Worm (Caenorhabditis elegans) whole organism, L1 larva: ENCODE results near the gene oac-2.

Experiments
- C34B4.2 ChIP-seq: sonication (generic microtip); optimal IDR thresholded peaks from 2 replicates; lab custom pipeline; 2017; ENCODE audit warnings: mild to moderate bottlenecking, missing genetic modification characterization, missing compliant biosample characterization
- F16B12.6 ChIP-seq: fragments of 150-350 bp; optimal IDR thresholded peaks from 2 replicates; lab custom pipeline; 2014; ENCODE audit warnings: missing biosample characterization, missing genetic modification characterization
- ceh-63 ChIP-seq: fragments of 200-800 bp; sonication (Bioruptor generic); optimal IDR thresholded peaks from 2 replicates; lab custom pipeline; 2018; ENCODE audit warnings: mild to moderate bottlenecking, missing genetic modification characterization, missing compliant biosample characterization
- ceh-82 ChIP-seq, 3 experiments: fragments of 150-350 bp in 1 of 3; sonication (generic microtip) in 2 of 3; optimal IDR thresholded peaks; 2 replicates each; lab custom pipeline; 2014 to 2017; ENCODE audit warnings: missing biosample characterization in 3 of 3, missing genetic modification characterization in 3 of 3
- dpl-1 ChIP-seq, 3 experiments: fragments of 150-350 bp in 2 of 3; sonication (generic microtip) in 1 of 3; optimal IDR thresholded peaks; 2 replicates each; lab custom pipeline; 2014 to 2017; ENCODE audit warnings: missing biosample characterization in 3 of 3, missing genetic modification characterization in 3 of 3, missing genetic modification reagents in 3 of 3
- dsc-1 ChIP-seq: sonication (generic microtip); optimal IDR thresholded peaks from 2 replicates; lab custom pipeline; 2016; ENCODE audit warnings: mild to moderate bottlenecking, missing genetic modification characterization, missing compliant biosample characterization
- efl-1 ChIP-seq, 4 experiments: fragments of 150-350 bp; optimal IDR thresholded peaks in 3 of 4; peaks in 1 of 4; 1 replicate in 1 of 4; 2 replicates in 3 of 4; lab custom pipeline; 2014; ENCODE audit warnings: missing biosample characterization in 2 of 4, missing genetic modification characterization in 2 of 4, missing genetic modification reagents in 2 of 4
- egl-13 ChIP-seq: sonication (generic microtip); optimal IDR thresholded peaks from 2 replicates; lab custom pipeline; 2016; ENCODE audit warnings: missing genotype, missing genetic modification reagents, missing genetic modification characterization, missing compliant biosample characterization
- elt-2 ChIP-seq: sonication (generic microtip); optimal IDR thresholded peaks from 2 replicates; lab custom pipeline; 2016; ENCODE audit warnings: missing genetic modification characterization, mild to moderate bottlenecking, inconsistent platforms, missing compliant biosample characterization, missing genetic modification reagents
- ets-5 ChIP-seq: fragments of 200-800 bp; sonication (Bioruptor generic); IDR thresholded peaks from 2 replicates; pipeline ENCODE4 v1.3.6; 2022; ENCODE audit warnings: missing genetic modification characterization, missing compliant biosample characterization
- fkh-10 ChIP-seq: sonication (generic microtip); optimal IDR thresholded peaks from 2 replicates; lab custom pipeline; 2017; ENCODE audit warnings: missing biosample characterization, missing genetic modification reagents, missing genetic modification characterization
- fkh-4 ChIP-seq: sonication (generic microtip); optimal IDR thresholded peaks from 2 replicates; lab custom pipeline; 2016; ENCODE audit warnings: missing compliant biosample characterization, missing genetic modification characterization, borderline replicate concordance
- hlh-4 ChIP-seq: sonication (generic microtip); optimal IDR thresholded peaks from 2 replicates; lab custom pipeline; 2016; ENCODE audit warnings: mild to moderate bottlenecking, missing genetic modification characterization, missing compliant biosample characterization
- irx-1 ChIP-seq: sonication (generic microtip); optimal IDR thresholded peaks from 2 replicates; lab custom pipeline; 2016; ENCODE audit warnings: missing genetic modification characterization, missing compliant biosample characterization
- isw-1 ChIP-seq: fragments of 200-800 bp; sonication (Bioruptor generic); IDR thresholded peaks from 2 replicates; pipeline ENCODE4 v1.3.6; 2022; ENCODE audit warnings: missing genetic modification characterization, missing compliant biosample characterization
- lin-13 ChIP-seq: fragments of 150-350 bp; optimal IDR thresholded peaks from 2 replicates; lab custom pipeline; 2014; ENCODE audit warnings: missing biosample characterization, missing genetic modification reagents, missing genetic modification characterization
- lin-14 ChIP-seq: fragments of 200-800 bp; sonication (Bioruptor generic); optimal IDR thresholded peaks from 2 replicates; lab custom pipeline; 2018; ENCODE audit warnings: mild to moderate bottlenecking, missing genetic modification characterization, moderate library complexity, missing compliant biosample characterization
- lin-35 ChIP-seq, 2 experiments: fragments of 150-350 bp; optimal IDR thresholded peaks; 2 replicates each; lab custom pipeline; 2014; ENCODE audit warnings: missing biosample characterization in 2 of 2, missing genetic modification characterization in 2 of 2, missing genetic modification reagents in 2 of 2
- lin-39 ChIP-seq: fragments of 150-350 bp; optimal IDR thresholded peaks from 2 replicates; lab custom pipeline; 2014; ENCODE audit warnings: missing biosample characterization, missing genetic modification reagents, missing genetic modification characterization
- mdl-1 ChIP-seq, 2 experiments: fragments of 150-350 bp; optimal IDR thresholded peaks; 2 replicates each; lab custom pipeline; 2014 to 2017; ENCODE audit warnings: missing biosample characterization in 2 of 2, missing genetic modification characterization in 2 of 2, inconsistent platforms in 1 of 2
- nhr-11 ChIP-seq: fragments of 150-350 bp; optimal IDR thresholded peaks from 2 replicates; lab custom pipeline; 2014; ENCODE audit warnings: missing biosample characterization, missing genetic modification characterization
- nhr-12 ChIP-seq: sonication (generic microtip); optimal IDR thresholded peaks from 2 replicates; lab custom pipeline; 2017; ENCODE audit warnings: missing biosample characterization, missing genetic modification characterization
- nhr-20 ChIP-seq: sonication (generic microtip); optimal IDR thresholded peaks from 2 replicates; lab custom pipeline; 2016; ENCODE audit warnings: mild to moderate bottlenecking, missing genetic modification characterization, missing compliant biosample characterization
- nhr-237 ChIP-seq: fragments of 150-350 bp; optimal IDR thresholded peaks from 2 replicates; lab custom pipeline; 2014; ENCODE audit warnings: missing biosample characterization, missing genetic modification characterization
- nhr-77 ChIP-seq: fragments of 150-350 bp; optimal IDR thresholded peaks from 2 replicates; lab custom pipeline; 2014; ENCODE audit warnings: missing biosample characterization, missing genetic modification characterization
- nhr-90 ChIP-seq: sonication (generic microtip); optimal IDR thresholded peaks from 2 replicates; lab custom pipeline; 2016; ENCODE audit warnings: mild to moderate bottlenecking, missing genetic modification characterization, missing compliant biosample characterization; ENCODE audit not compliant: poor library complexity
- pag-3 ChIP-seq: sonication (generic microtip); optimal IDR thresholded peaks from 2 replicates; lab custom pipeline; 2017; ENCODE audit warnings: missing genetic modification characterization, mild to moderate bottlenecking, missing compliant biosample characterization, antibody characterized with exemption, borderline replicate concordance; ENCODE audit not compliant: insufficient read depth
- pqm-1 ChIP-seq: sonication (generic microtip); optimal IDR thresholded peaks from 3 replicates; lab custom pipeline; 2017; ENCODE audit warnings: missing biosample characterization, missing genetic modification characterization
- snpc-4 ChIP-seq: fragments of 150-350 bp; optimal IDR thresholded peaks from 2 replicates; lab custom pipeline; 2014; ENCODE audit warnings: missing biosample characterization, missing genetic modification characterization
- sptf-1 ChIP-seq: fragments of 150-350 bp; optimal IDR thresholded peaks from 2 replicates; lab custom pipeline; 2014; ENCODE audit warnings: missing biosample characterization, missing genetic modification characterization
- sup-37 ChIP-seq: fragments of 200-800 bp; sonication (Bioruptor generic); optimal IDR thresholded peaks from 2 replicates; lab custom pipeline; 2018; ENCODE audit warnings: mild to moderate bottlenecking, missing genetic modification characterization, missing compliant biosample characterization
- swsn-7 ChIP-seq: sonication (generic microtip); optimal IDR thresholded peaks from 2 replicates; lab custom pipeline; 2016; ENCODE audit warnings: missing genetic modification characterization, missing compliant biosample characterization
- tbx-2 ChIP-seq: sonication (generic microtip); optimal IDR thresholded peaks from 2 replicates; lab custom pipeline; 2016; ENCODE audit warnings: missing genetic modification characterization, missing compliant biosample characterization
- unc-130 ChIP-seq: fragments of 150-350 bp; optimal IDR thresholded peaks from 2 replicates; lab custom pipeline; 2017; ENCODE audit warnings: missing biosample characterization, missing genetic modification characterization, inconsistent platforms
- unc-30 ChIP-seq: sonication (generic microtip); optimal IDR thresholded peaks from 2 replicates; lab custom pipeline; 2017; ENCODE audit warnings: missing biosample characterization, missing genetic modification characterization
- xbp-1 ChIP-seq: sonication (generic microtip); optimal IDR thresholded peaks from 2 replicates; lab custom pipeline; 2016; ENCODE audit warnings: missing genetic modification characterization, missing compliant biosample characterization
- zag-1 ChIP-seq: fragments of 150-350 bp; optimal IDR thresholded peaks from 2 replicates; lab custom pipeline; 2014; ENCODE audit warnings: missing biosample characterization, missing genetic modification characterization
- ztf-11 ChIP-seq, 2 experiments: sonication (generic microtip); optimal IDR thresholded peaks; 2 replicates each; lab custom pipeline; 2016 to 2017; ENCODE audit warnings: missing genetic modification characterization in 2 of 2, missing biosample characterization in 1 of 2, missing compliant biosample characterization in 1 of 2
- ztf-4 ChIP-seq: fragments of 150-350 bp; optimal IDR thresholded peaks from 2 replicates; lab custom pipeline; 2014; ENCODE audit warnings: missing biosample characterization, missing genetic modification characterization

Gene oac-2

DNA sequence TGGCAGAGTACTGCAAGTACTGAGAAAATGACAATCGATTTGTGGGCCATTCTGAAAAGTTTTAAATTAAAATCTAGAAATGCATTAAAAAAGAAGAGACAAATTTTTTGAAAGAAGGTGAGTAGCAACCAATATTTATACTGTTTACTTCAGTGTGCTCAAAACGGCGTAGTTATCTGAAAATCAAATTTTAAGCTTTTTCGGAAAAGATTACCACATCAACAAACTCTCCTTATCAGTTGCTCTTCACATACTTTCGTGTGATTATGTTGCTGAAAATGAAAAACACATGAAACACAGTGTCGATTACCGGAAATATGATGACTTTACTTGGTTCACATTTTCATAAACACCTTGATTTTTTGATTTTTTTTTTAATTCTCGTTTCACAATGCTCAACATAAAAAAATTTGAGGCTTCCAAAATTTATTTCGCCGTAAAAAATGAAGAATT lies 7.7 kb upstream of the oac-2 start, which contains the start of gene lys-7:
Gene lys-7, minus strand, starts transcription at position 51 of the 453 bp plus-strand sequence.
- peak; percentile 76 for TF ChIP-seq elt-2
- no peak for TF ChIP-seq isw-1 (GFP tag; lab: Robert Waterston, UW)

DNA sequence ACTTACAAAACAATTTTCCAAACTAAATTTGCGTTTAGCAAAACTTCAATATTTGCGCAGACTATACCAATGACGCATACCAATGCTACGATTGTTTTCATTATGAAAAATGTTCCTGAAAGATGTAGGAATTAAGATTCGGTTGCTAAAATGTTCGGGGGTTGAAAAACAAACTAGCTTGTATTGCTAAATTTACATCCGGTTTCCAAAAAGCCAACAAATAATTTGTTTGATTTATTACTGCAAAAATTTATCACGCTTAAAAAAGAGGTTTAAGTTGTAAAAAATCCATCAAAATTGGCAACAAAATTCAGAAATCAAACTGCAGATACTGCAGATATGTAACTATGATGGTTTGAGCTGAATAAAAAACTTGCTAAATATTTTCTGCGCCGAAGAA lies 5.4 kb upstream of the oac-2 start, which contains the start of gene srbc-30:
Gene srbc-30, minus strand, starts transcription at position 101 of the 400 bp plus-strand sequence.
- TF ChIP-seq xbp-1 (tag; lab: Kevin White, UChicago) (no peak), efl-1 (optimal IDR thresholded peaks at IDR 0.05; lab: Kevin White, UChicago) (no peak), efl-1 (GFP tag; optimal IDR thresholded peaks at IDR 0.05 in 1 of 2; lab: Kevin White, UChicago) (peak in 1 of 2 experiments; percentile 9)

DNA sequence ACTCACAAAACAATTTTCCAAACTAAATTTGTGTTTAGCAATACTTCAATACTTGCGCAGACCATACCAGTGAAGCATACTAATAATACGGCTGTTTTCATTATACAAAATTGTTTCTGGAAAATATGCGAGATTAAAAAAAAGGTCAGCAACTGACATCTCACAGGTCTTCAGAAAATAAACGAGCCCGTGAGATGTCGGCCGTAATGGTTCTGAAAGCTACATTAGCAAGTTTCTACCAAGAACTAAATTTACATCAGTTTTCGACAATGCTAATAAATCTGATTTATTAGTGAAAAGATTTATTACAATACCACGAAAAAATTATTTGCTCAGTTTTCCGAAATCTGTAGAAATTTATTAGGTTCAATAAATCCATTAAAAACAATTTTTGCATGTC lies 2.6 kb upstream of the oac-2 start, which contains the start of gene srbc-31:
Gene srbc-31, minus strand, starts transcription at position 101 of the 400 bp plus-strand sequence.
- no peak for TF ChIP-seq nhr-11 (tag; lab: Kevin White, UChicago)
- TF ChIP-seq isw-1 (GFP tag; lab: Robert Waterston, UW): no peak
- TF ChIP-seq efl-1 (optimal IDR thresholded peaks at IDR 0.05; lab: Kevin White, UChicago): no peak
- peak in 1 of 2 experiments; percentile 68 for TF ChIP-seq efl-1 (GFP tag; optimal IDR thresholded peaks at IDR 0.05 in 1 of 2; lab: Kevin White, UChicago)
- no peak for TF ChIP-seq dpl-1 (GFP tag; optimal IDR thresholded peaks at IDR 0.05; lab: Kevin White, UChicago)
- no peak for TF ChIP-seq nhr-237 (tag; lab: Kevin White, UChicago)
- TF ChIP-seq hlh-4 (tag; lab: Kevin White, UChicago): no peak

DNA sequence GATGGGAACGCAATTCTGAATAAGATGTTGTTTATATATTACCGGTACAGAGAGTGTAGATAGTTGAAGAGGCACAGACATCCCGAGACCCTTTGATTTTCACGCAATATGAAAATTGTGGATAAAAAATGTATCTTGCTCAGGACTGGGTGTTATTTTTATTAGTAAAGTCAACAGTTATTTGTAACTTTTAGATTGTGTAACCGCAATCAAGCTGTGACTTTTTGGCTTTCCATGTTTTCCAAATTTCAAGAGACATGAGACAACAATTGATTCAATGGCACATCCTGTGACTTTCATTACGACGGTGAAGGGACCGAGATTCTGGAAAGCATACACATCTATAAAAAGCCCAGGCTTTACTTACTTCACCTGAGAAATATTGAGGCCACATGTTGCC lies 1.3 kb upstream of the oac-2 start:
- TF ChIP-seq ceh-63 (GFP tag; lab: Kevin White, UChicago): no peak

DNA sequence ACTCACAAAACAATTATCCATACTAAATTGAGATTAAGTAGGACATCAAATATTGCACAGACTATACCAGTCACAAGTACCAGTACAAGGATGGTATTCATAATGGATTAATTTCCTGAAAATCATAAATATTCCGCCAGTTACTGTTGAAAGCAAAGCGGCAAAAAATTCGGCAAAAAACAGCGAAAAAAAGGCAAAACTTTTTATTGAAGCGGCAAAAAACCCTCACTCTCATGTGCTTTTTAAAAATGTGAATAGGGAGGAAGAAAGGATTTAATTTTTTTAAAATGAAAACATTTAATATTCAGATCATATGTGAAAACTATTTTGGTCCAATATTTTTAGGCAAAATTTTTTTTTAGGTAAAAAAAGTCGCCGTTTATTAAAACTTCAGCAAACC lies 4.1 kb downstream of the oac-2 start, which contains the start of gene srbc-29:
Gene srbc-29, minus strand, starts transcription at position 101 of the 400 bp plus-strand sequence.
- TF ChIP-seq mdl-1 (tag; optimal IDR thresholded peaks at IDR 0.05; lab: Kevin White, UChicago) (no peak), dsc-1 (no peak), isw-1 (GFP tag; lab: Robert Waterston, UW) (no peak), ztf-11 (tag; optimal IDR thresholded peaks at IDR 0.05; lab: Kevin White, UChicago) (no peak), ztf-4 (tag; lab: Kevin White, UChicago) (no peak), zag-1 (tag; lab: Kevin White, UChicago) (no peak), lin-13 (GFP tag; lab: Kevin White, UChicago) (no peak), irx-1 (tag; lab: Kevin White, UChicago) (no peak), F16B12.6 (tag; lab: Kevin White, UChicago) (no peak), unc-30 (tag; lab: Kevin White, UChicago) (no peak), snpc-4 (tag; lab: Kevin White, UChicago) (no peak), egl-13 (tag; lab: Kevin White, UChicago) (no peak)

DNA sequence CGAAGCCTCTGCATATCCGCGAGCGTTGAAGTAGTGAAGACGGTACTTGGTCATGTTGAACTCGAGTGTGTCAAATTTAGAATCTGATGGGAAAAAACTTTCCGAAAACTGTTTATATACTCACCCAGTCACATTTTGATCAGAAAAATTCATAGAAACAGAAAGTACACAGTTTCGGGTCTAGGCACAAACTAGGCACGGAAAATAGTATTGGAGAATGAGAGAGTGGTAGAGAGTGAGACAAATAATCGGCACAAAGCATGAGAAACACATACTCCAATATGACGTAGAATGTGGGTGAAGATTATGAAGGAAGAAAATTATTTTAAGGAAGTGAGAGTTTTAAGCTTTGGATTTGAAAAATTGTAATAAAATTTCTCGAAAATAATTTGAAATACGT lies 6.5 kb downstream of the oac-2 start, which contains the start of gene gst-33:
Gene gst-33, minus strand, starts transcription at position 127 of the 400 bp plus-strand sequence.
- TF ChIP-seq lin-13 (GFP tag; lab: Kevin White, UChicago): no peak
- no peak for TF ChIP-seq lin-14 (GFP tag; lab: Kevin White, UChicago)
- peak in 1 of 2 experiments; percentile 44 for TF ChIP-seq lin-35 (GFP tag; optimal IDR thresholded peaks at IDR 0.05; lab: Kevin White, UChicago)
- TF ChIP-seq snpc-4 (tag; lab: Kevin White, UChicago): no peak
- peak in 1 of 3 experiments; percentile 9 for TF ChIP-seq dpl-1 (GFP tag; optimal IDR thresholded peaks at IDR 0.05; lab: Kevin White, UChicago)
- no peak for TF ChIP-seq lin-39 (tag; lab: Kevin White, UChicago)
- no peak for TF ChIP-seq swsn-7 (tag; lab: Kevin White, UChicago)
- no peak for TF ChIP-seq sup-37 (GFP tag; lab: Kevin White, UChicago)
- TF ChIP-seq nhr-77: peak; percentile 16
- TF ChIP-seq ceh-82 (tag; optimal IDR thresholded peaks at IDR 0.05; lab: Kevin White, UChicago): no peak
- no peak for TF ChIP-seq tbx-2
- TF ChIP-seq pag-3 (tag; lab: Kevin White, UChicago): no peak
- TF ChIP-seq ets-5 (GFP tag; lab: Robert Waterston, UW): no peak
- no peak for TF ChIP-seq hlh-4 (tag; lab: Kevin White, UChicago)
- TF ChIP-seq sptf-1: no peak
- TF ChIP-seq ztf-11 (tag; optimal IDR thresholded peaks at IDR 0.05; lab: Kevin White, UChicago): no peak
- peak; percentile 69 for TF ChIP-seq elt-2
- TF ChIP-seq nhr-12 (tag; lab: Kevin White, UChicago): no peak
- no peak for TF ChIP-seq C34B4.2
- TF ChIP-seq fkh-4: no peak
- TF ChIP-seq pqm-1 (tag; lab: Kevin White, UChicago): no peak
- peak; percentile 40 for TF ChIP-seq nhr-90 (tag; lab: Kevin White, UChicago)
- TF ChIP-seq unc-130: no peak
- TF ChIP-seq fkh-10 (GFP tag; lab: Kevin White, UChicago): no peak
- peak; percentile 69 for TF ChIP-seq nhr-20 (tag; lab: Kevin White, UChicago)
- peak; percentile 20 to 33 for TF ChIP-seq efl-1 (optimal IDR thresholded peaks at IDR 0.05; lab: Kevin White, UChicago)
- TF ChIP-seq efl-1 (GFP tag; optimal IDR thresholded peaks at IDR 0.05 in 1 of 2; lab: Kevin White, UChicago): peak in 1 of 2 experiments; percentile 85
